Worm (Caenorhabditis elegans) whole organism, L1 larva: ENCODE measurements around the gene T25E4.2.

ENCODE experiments used
- C04F5.9 ChIP-seq: sonication (generic microtip); optimal IDR thresholded peaks from 2 replicates; lab custom pipeline; 2016; ENCODE audit warnings: missing genetic modification characterization, missing compliant biosample characterization
- F16B12.6 ChIP-seq: fragments of 150-350 bp; optimal IDR thresholded peaks from 2 replicates; lab custom pipeline; 2014; ENCODE audit warnings: missing biosample characterization, missing genetic modification characterization
- alr-1 ChIP-seq: fragments of 200-800 bp; sonication (Bioruptor generic); optimal IDR thresholded peaks from 2 replicates; lab custom pipeline; 2018; ENCODE audit warnings: borderline replicate concordance, mild to moderate bottlenecking, missing genetic modification characterization, missing compliant biosample characterization
- ama-1 ChIP-seq: fragments of 150-350 bp; optimal IDR thresholded peaks from 2 replicates; lab custom pipeline; 2014
- blmp-1 ChIP-seq: fragments of 150-350 bp; optimal IDR thresholded peaks from 2 replicates; lab custom pipeline; 2014; ENCODE audit warnings: missing biosample characterization, missing genetic modification characterization
- ceh-88 ChIP-seq: fragments of 200-800 bp; sonication (Bioruptor generic); IDR thresholded peaks from 2 replicates; pipeline ENCODE4 v1.3.6; 2022; ENCODE audit warnings: missing genetic modification characterization, missing compliant biosample characterization
- ces-1 ChIP-seq: fragments of 150-350 bp; optimal IDR thresholded peaks from 2 replicates; lab custom pipeline; 2014; ENCODE audit warnings: missing biosample characterization, missing genetic modification reagents, missing genetic modification characterization
- dpl-1 ChIP-seq, 3 experiments: fragments of 150-350 bp in 2 of 3; sonication (generic microtip) in 1 of 3; optimal IDR thresholded peaks; 2 replicates each; lab custom pipeline; 2014 to 2017; ENCODE audit warnings: missing biosample characterization in 3 of 3, missing genetic modification characterization in 3 of 3, missing genetic modification reagents in 3 of 3
- efl-3 ChIP-seq: fragments of 200-800 bp; sonication (Bioruptor generic); optimal IDR thresholded peaks from 2 replicates; lab custom pipeline; 2018; ENCODE audit warnings: mild to moderate bottlenecking, missing genetic modification characterization, missing compliant biosample characterization
- elt-2 ChIP-seq: sonication (generic microtip); optimal IDR thresholded peaks from 2 replicates; lab custom pipeline; 2016; ENCODE audit warnings: missing genetic modification characterization, mild to moderate bottlenecking, inconsistent platforms, missing compliant biosample characterization, missing genetic modification reagents
- ets-5 ChIP-seq: fragments of 200-800 bp; sonication (Bioruptor generic); IDR thresholded peaks from 2 replicates; pipeline ENCODE4 v1.3.6; 2022; ENCODE audit warnings: missing genetic modification characterization, missing compliant biosample characterization
- fkh-10 ChIP-seq: sonication (generic microtip); optimal IDR thresholded peaks from 2 replicates; lab custom pipeline; 2017; ENCODE audit warnings: missing biosample characterization, missing genetic modification reagents, missing genetic modification characterization
- fkh-8 ChIP-seq: sonication (generic microtip); optimal IDR thresholded peaks from 2 replicates; lab custom pipeline; 2016; ENCODE audit warnings: mild to moderate bottlenecking, missing genetic modification characterization, missing compliant biosample characterization
- jun-1 ChIP-seq: fragments of 150-350 bp; optimal IDR thresholded peaks from 2 replicates; lab custom pipeline; 2014; ENCODE audit warnings: missing biosample characterization, missing genetic modification reagents, missing genetic modification characterization
- lin-14 ChIP-seq: fragments of 200-800 bp; sonication (Bioruptor generic); optimal IDR thresholded peaks from 2 replicates; lab custom pipeline; 2018; ENCODE audit warnings: mild to moderate bottlenecking, missing genetic modification characterization, moderate library complexity, missing compliant biosample characterization
- lin-15B ChIP-seq: fragments of 150-350 bp; sonication (generic microtip); optimal IDR thresholded peaks from 3 replicates; lab custom pipeline; 2014; ENCODE audit warnings: missing biosample characterization, missing genetic modification characterization
- lin-35 ChIP-seq, 2 experiments: fragments of 150-350 bp; optimal IDR thresholded peaks; 2 replicates each; lab custom pipeline; 2014; ENCODE audit warnings: missing biosample characterization in 2 of 2, missing genetic modification characterization in 2 of 2, missing genetic modification reagents in 2 of 2
- lin-39 ChIP-seq: fragments of 150-350 bp; optimal IDR thresholded peaks from 2 replicates; lab custom pipeline; 2014; ENCODE audit warnings: missing biosample characterization, missing genetic modification reagents, missing genetic modification characterization
- lsy-2 ChIP-seq, 2 experiments: fragments of 150-350 bp; optimal IDR thresholded peaks; 2 replicates each; lab custom pipeline; 2014; ENCODE audit warnings: missing biosample characterization in 2 of 2, missing genetic modification characterization in 2 of 2
- mdl-1 ChIP-seq, 2 experiments: fragments of 150-350 bp; optimal IDR thresholded peaks; 2 replicates each; lab custom pipeline; 2014 to 2017; ENCODE audit warnings: missing biosample characterization in 2 of 2, missing genetic modification characterization in 2 of 2, inconsistent platforms in 1 of 2
- mep-1 ChIP-seq: fragments of 150-350 bp; optimal IDR thresholded peaks from 2 replicates; lab custom pipeline; 2014; ENCODE audit warnings: missing biosample characterization, missing genetic modification characterization
- nhr-20 ChIP-seq: sonication (generic microtip); optimal IDR thresholded peaks from 2 replicates; lab custom pipeline; 2016; ENCODE audit warnings: mild to moderate bottlenecking, missing genetic modification characterization, missing compliant biosample characterization
- nhr-47 ChIP-seq: sonication (generic microtip); optimal IDR thresholded peaks from 2 replicates; lab custom pipeline; 2016; ENCODE audit warnings: mild to moderate bottlenecking, missing genetic modification characterization, moderate library complexity, missing compliant biosample characterization
- nhr-71 ChIP-seq: sonication (generic microtip); optimal IDR thresholded peaks from 2 replicates; lab custom pipeline; 2016; ENCODE audit warnings: mild to moderate bottlenecking, missing genetic modification characterization, moderate library complexity, missing compliant biosample characterization
- nhr-76 ChIP-seq: sonication (generic microtip); optimal IDR thresholded peaks from 2 replicates; lab custom pipeline; 2017; ENCODE audit warnings: missing biosample characterization, missing genetic modification characterization
- nhr-77 ChIP-seq: fragments of 150-350 bp; optimal IDR thresholded peaks from 2 replicates; lab custom pipeline; 2014; ENCODE audit warnings: missing biosample characterization, missing genetic modification characterization
- nhr-85 ChIP-seq: sonication (generic microtip); peaks from one replicate; lab custom pipeline; 2016; ENCODE audit warnings: missing genetic modification characterization, inconsistent platforms, missing compliant biosample characterization
- nhr-90 ChIP-seq: sonication (generic microtip); optimal IDR thresholded peaks from 2 replicates; lab custom pipeline; 2016; ENCODE audit warnings: mild to moderate bottlenecking, missing genetic modification characterization, missing compliant biosample characterization; ENCODE audit not compliant: poor library complexity
- pax-3 ChIP-seq: fragments of 200-800 bp; sonication (Bioruptor generic); optimal IDR thresholded peaks from 2 replicates; lab custom pipeline; 2018; ENCODE audit warnings: mild to moderate bottlenecking, missing genetic modification characterization, moderate library complexity, missing compliant biosample characterization
- rnt-1 ChIP-seq: sonication (generic microtip); optimal IDR thresholded peaks from 2 replicates; lab custom pipeline; 2016; ENCODE audit warnings: mild to moderate bottlenecking, missing genetic modification characterization, moderate library complexity, missing compliant biosample characterization
- sptf-1 ChIP-seq: fragments of 150-350 bp; optimal IDR thresholded peaks from 2 replicates; lab custom pipeline; 2014; ENCODE audit warnings: missing biosample characterization, missing genetic modification characterization
- swsn-7 ChIP-seq: sonication (generic microtip); optimal IDR thresholded peaks from 2 replicates; lab custom pipeline; 2016; ENCODE audit warnings: missing genetic modification characterization, missing compliant biosample characterization
- tlp-1 ChIP-seq: fragments of 150-350 bp; optimal IDR thresholded peaks from 2 replicates; lab custom pipeline; 2014; ENCODE audit warnings: missing biosample characterization, missing genetic modification characterization
- ztf-4 ChIP-seq: fragments of 150-350 bp; optimal IDR thresholded peaks from 2 replicates; lab custom pipeline; 2014; ENCODE audit warnings: missing biosample characterization, missing genetic modification characterization

The T25E4.2 gene

ce11 chrII:5570272-5570671, 11.9 kb downstream of the T25E4.2 start, which contains the start of the genes C17C3.1 and C17C3.15:
Gene C17C3.1 (plus strand): TSS chrII:5570572.
Gene C17C3.15 (plus strand): TSS chrII:5570654.
- no peak for TF ChIP-seq mep-1 (tag; lab: Kevin White, UChicago)
- peak; percentile 9 for TF ChIP-seq nhr-71 (tag; lab: Kevin White, UChicago)
- TF ChIP-seq nhr-77 (tag; lab: Kevin White, UChicago), result no peak
- no peak for TF ChIP-seq lin-39 (tag; lab: Kevin White, UChicago)
- TF ChIP-seq nhr-85 (tag; lab: Kevin White, UChicago), result peak; percentile 78
- TF ChIP-seq lin-14 (GFP tag; lab: Kevin White, UChicago), result peak; percentile 11
- no peak for TF ChIP-seq lin-15B (tag; lab: Kevin White, UChicago)

ce11 chrII:5565082-5565623, 17.1 kb downstream of the T25E4.2 start:
- no peak for TF ChIP-seq C04F5.9 (tag; lab: Kevin White, UChicago)
- TF ChIP-seq elt-2 (tag; lab: Kevin White, UChicago), result no peak
- no peak for TF ChIP-seq F16B12.6 (tag; lab: Kevin White, UChicago)
- TF ChIP-seq ama-1 (lab: Kevin White, UChicago), result no peak
- no peak for TF ChIP-seq nhr-90 (tag; lab: Kevin White, UChicago)

ce11 chrII:5561392-5561791, 20.8 kb downstream of the T25E4.2 start, which contains the start of gene C17C3.3:
Gene C17C3.3 (plus strand): TSS chrII:5561737.
- TF ChIP-seq nhr-90 (tag; lab: Kevin White, UChicago) (no peak), fkh-10 (GFP tag; lab: Kevin White, UChicago) (no peak), tlp-1 (no peak), elt-2 (tag; lab: Kevin White, UChicago) (peak; percentile 92), ceh-88 (no peak), fkh-8 (tag; lab: Kevin White, UChicago) (no peak), ces-1 (GFP tag; lab: Kevin White, UChicago) (no peak)

ce11 chrII:5557134-5557533, 25.1 kb downstream of the T25E4.2 start:
- no peak for TF ChIP-seq sptf-1 (tag; lab: Kevin White, UChicago)
- peak; percentile 21 for TF ChIP-seq nhr-20 (tag; lab: Kevin White, UChicago)
- TF ChIP-seq elt-2 (tag; lab: Kevin White, UChicago), result peak; percentile 99
- peak in 1 of 2 experiments; percentile 22 for TF ChIP-seq mdl-1 (tag; optimal IDR thresholded peaks at IDR 0.05; lab: Kevin White, UChicago)
- peak in 1 of 2 experiments; percentile 57 for TF ChIP-seq lin-35 (GFP tag; optimal IDR thresholded peaks at IDR 0.05; lab: Kevin White, UChicago)
- TF ChIP-seq ces-1 (GFP tag; lab: Kevin White, UChicago), result no peak
- TF ChIP-seq nhr-47 (tag; lab: Kevin White, UChicago), result no peak
- peak; percentile 59 for TF ChIP-seq nhr-71 (tag; lab: Kevin White, UChicago)
- no peak for TF ChIP-seq ztf-4 (tag; lab: Kevin White, UChicago)
- no peak for TF ChIP-seq swsn-7 (tag; lab: Kevin White, UChicago)

- no peak for TF ChIP-seq ets-5
- no peak for TF ChIP-seq blmp-1 (tag; lab: Kevin White, UChicago)
- TF ChIP-seq F16B12.6 (tag; lab: Kevin White, UChicago), result no peak
- no peak for TF ChIP-seq jun-1 (tag; lab: Kevin White, UChicago)
- no peak for TF ChIP-seq mep-1 (tag; lab: Kevin White, UChicago)
- TF ChIP-seq efl-3 (GFP tag; lab: Kevin White, UChicago), result no peak
- TF ChIP-seq alr-1 (tag; lab: Kevin White, UChicago), result no peak
- no peak for TF ChIP-seq nhr-85 (tag; lab: Kevin White, UChicago)
- TF ChIP-seq lin-35 (GFP tag; optimal IDR thresholded peaks at IDR 0.05; lab: Kevin White, UChicago), result no peak
- no peak for TF ChIP-seq pax-3 (tag; lab: Kevin White, UChicago)
- no peak for TF ChIP-seq ces-1 (GFP tag; lab: Kevin White, UChicago)
- TF ChIP-seq elt-2 (tag; lab: Kevin White, UChicago), result no peak
- no peak for TF ChIP-seq rnt-1 (tag; lab: Kevin White, UChicago)
- TF ChIP-seq dpl-1 (GFP tag; optimal IDR thresholded peaks at IDR 0.05; lab: Kevin White, UChicago), result no peak
- TF ChIP-seq nhr-47 (tag; lab: Kevin White, UChicago), result no peak
- TF ChIP-seq nhr-71 (tag; lab: Kevin White, UChicago), result no peak
- no peak for TF ChIP-seq nhr-76
- TF ChIP-seq lsy-2 (tag; optimal IDR thresholded peaks at IDR 0.05; lab: Kevin White, UChicago), result no peak
These were observed 25.8 kb downstream of the T25E4.2 start, which contains the start of gene ins-11 for ce11 chrII:5556431-5556830. Gene ins-11 (plus strand): TSS chrII:5556731.
